Worm (Caenorhabditis elegans): Measurements from ENCODE around the gene acp-7.

DNA sequence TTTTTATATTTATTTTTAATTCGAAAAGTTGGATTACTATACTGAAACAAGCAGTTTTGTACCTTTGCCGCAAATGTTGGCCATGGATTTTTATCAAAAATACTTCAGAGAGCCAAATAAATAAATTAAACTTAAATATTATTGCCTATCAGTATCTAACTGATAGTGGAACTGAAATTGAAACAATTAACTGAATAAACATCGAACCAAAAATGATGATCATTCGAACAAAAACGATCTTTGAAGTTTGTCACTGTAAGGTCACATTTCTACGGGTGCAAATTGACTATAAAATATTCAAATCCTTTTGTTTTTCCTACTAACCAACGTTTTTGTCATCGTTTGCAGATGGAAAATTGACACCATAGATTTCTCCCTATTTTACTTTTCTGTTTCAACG lies 11.5 kb upstream of the acp-7 start:
- no peak for TF ChIP-seq sdz-12 (GFP tag; optimal IDR thresholded peaks at IDR 0.05)
- no peak for TF ChIP-seq lin-1 (GFP tag; IDR thresholded peaks at IDR 0.05)
- no peak for TF ChIP-seq nhr-76 (tag; optimal IDR thresholded peaks at IDR 0.05)
- TF ChIP-seq unc-130 (GFP tag; optimal IDR thresholded peaks at IDR 0.05), result no peak
- TF ChIP-seq Y105C5A.15 (GFP tag; IDR thresholded peaks at IDR 0.05), result no peak
- TF ChIP-seq nhr-25 (tag; optimal IDR thresholded peaks at IDR 0.05; ENCODE audit: borderline replicate concordance, insufficient read depth), result no peak
- no peak for TF ChIP-seq fkh-10 (GFP tag; optimal IDR thresholded peaks at IDR 0.05)
- TF ChIP-seq zfp-3 (GFP tag; conservative IDR thresholded peaks at IDR 0.05), result no peak
- TF ChIP-seq snpc-4 (tag; optimal IDR thresholded peaks at IDR 0.05), result no peak
- no peak for TF ChIP-seq duxl-1 (tag; optimal IDR thresholded peaks at IDR 0.05; ENCODE audit: poor library complexity)
- no peak for TF ChIP-seq pha-4 (GFP tag; IDR thresholded peaks at IDR 0.05)
- no peak for TF ChIP-seq pha-4 (tag; optimal IDR thresholded peaks at IDR 0.05)
- no peak for TF ChIP-seq lsy-2 (tag; optimal IDR thresholded peaks at IDR 0.05)
